Worm (Caenorhabditis elegans) whole organism, late embryonic: ENCODE data around the gene B0302.5.

Source experiments
- elt-2 ChIP-seq: sonication (generic microtip); optimal IDR thresholded peaks from 2 replicates; lab custom pipeline; 2016; ENCODE audit warnings: missing genetic modification reagents, missing genetic modification characterization, missing compliant biosample characterization
- hlh-30 ChIP-seq: sonication (generic microtip); optimal IDR thresholded peaks from 2 replicates; lab custom pipeline; 2017; ENCODE audit warnings: antibody characterized with exemption, missing genetic modification characterization, missing compliant biosample characterization; ENCODE audit not compliant: insufficient read depth
- pros-1 ChIP-seq: fragments of 150-350 bp; optimal IDR thresholded peaks from 2 replicates; lab custom pipeline; 2014; ENCODE audit warnings: missing biosample characterization, missing genetic modification reagents, missing genetic modification characterization

Gene B0302.5

ce11 chrX:17146545-17146944, 48.4 kb downstream of the B0302.5 start:
- TF ChIP-seq hlh-30 (tag; lab: Kevin White, UChicago) (no peak), pros-1 (tag; lab: Kevin White, UChicago) (no peak), elt-2 (tag; lab: Kevin White, UChicago) (peak; percentile 26)
- TF ChIP-seq, all 69 proteins: peak for 1
